Worm (Caenorhabditis elegans) whole organism, L4 larva: ENCODE measurements around the gene ZK809.1.

ENCODE experiments used
- D1046.2 ChIP-seq: fragments of 200-800 bp; sonication (Bioruptor generic); IDR thresholded peaks from 2 replicates; pipeline ENCODE4 v1.3.6; 2022; ENCODE audit warnings: missing genetic modification characterization, missing compliant biosample characterization
- F49E8.2 ChIP-seq: sonication (generic microtip); optimal IDR thresholded peaks from 2 replicates; lab custom pipeline; 2016; ENCODE audit warnings: missing compliant biosample characterization, mild to moderate bottlenecking, missing genetic modification characterization, borderline replicate concordance
- Y105C5A.15 ChIP-seq: fragments of 200-800 bp; sonication (Bioruptor generic); IDR thresholded peaks from 2 replicates; pipeline ENCODE4 v1.3.6; 2022; ENCODE audit warnings: missing genetic modification characterization, missing compliant biosample characterization
- Y48G9A.11 ChIP-seq: fragments of 200-800 bp; sonication (Bioruptor generic); IDR thresholded peaks from 2 replicates; pipeline ENCODE4 v1.3.6; 2022; ENCODE audit warnings: missing genetic modification reagents, missing genetic modification characterization, missing compliant biosample characterization
- ama-1 ChIP-seq: fragments of 150-350 bp; optimal IDR thresholded peaks from 2 replicates; lab custom pipeline; 2014; ENCODE audit warnings: inconsistent platforms, mixed read lengths
- ceh-20 ChIP-seq: fragments of 200-800 bp; sonication (Bioruptor generic); IDR thresholded peaks from 2 replicates; pipeline ENCODE4 v1.3.6; 2022; ENCODE audit warnings: missing genetic modification reagents, missing genetic modification characterization, missing compliant biosample characterization
- ceh-82 ChIP-seq: sonication (generic microtip); optimal IDR thresholded peaks from 2 replicates; lab custom pipeline; 2017; ENCODE audit warnings: missing biosample characterization, missing genetic modification characterization
- ces-1 ChIP-seq: fragments of 150-350 bp; sonication (generic microtip); optimal IDR thresholded peaks from 4 replicates; lab custom pipeline; 2014; ENCODE audit warnings: missing biosample characterization, missing genetic modification reagents, missing genetic modification characterization
- cey-2 ChIP-seq: sonication (generic microtip); optimal IDR thresholded peaks from 3 replicates; lab custom pipeline; 2017; ENCODE audit warnings: missing genetic modification characterization, mild to moderate bottlenecking, missing compliant biosample characterization, antibody characterized with exemption, borderline replicate concordance; ENCODE audit not compliant: insufficient read depth
- ctbp-1 ChIP-seq: fragments of 200-800 bp; sonication (Bioruptor generic); IDR thresholded peaks from 2 replicates; pipeline ENCODE4 v1.3.6; 2022; ENCODE audit warnings: missing genetic modification reagents, missing genetic modification characterization, missing compliant biosample characterization
- daf-16 ChIP-seq, 3 experiments: sonication (generic microtip); optimal IDR thresholded peaks; 2 replicates each; lab custom pipeline; 2016 to 2017; ENCODE audit warnings: missing genetic modification characterization in 3 of 3, missing genetic modification reagents in 3 of 3, mild to moderate bottlenecking in 2 of 3, missing compliant biosample characterization in 2 of 3, missing biosample characterization in 1 of 3, moderate library complexity in 1 of 3
- daf-19 ChIP-seq: fragments of 200-800 bp; sonication (Bioruptor generic); conservative IDR thresholded peaks from 2 replicates; pipeline ENCODE4 v1.3.6; 2022; ENCODE audit warnings: missing genetic modification characterization, missing compliant biosample characterization
- dmd-6 ChIP-seq: fragments of 200-800 bp; sonication (Bioruptor generic); IDR thresholded peaks from 2 replicates; pipeline ENCODE4 v1.3.6; 2022; ENCODE audit warnings: missing genetic modification reagents, missing genetic modification characterization, missing compliant biosample characterization
- dmd-8 ChIP-seq: fragments of 200-800 bp; sonication (Bioruptor generic); IDR thresholded peaks from 2 replicates; pipeline ENCODE4 v1.3.6; 2022; ENCODE audit warnings: missing genetic modification characterization, missing compliant biosample characterization
- dpl-1 ChIP-seq: fragments of 150-350 bp; optimal IDR thresholded peaks from 2 replicates; lab custom pipeline; 2014; ENCODE audit warnings: missing biosample characterization, missing genetic modification reagents, missing genetic modification characterization
- dve-1 ChIP-seq: sonication (generic microtip); optimal IDR thresholded peaks from 2 replicates; lab custom pipeline; 2017; ENCODE audit warnings: antibody characterized with exemption, mild to moderate bottlenecking, missing genetic modification characterization, missing compliant biosample characterization; ENCODE audit not compliant: insufficient read depth
- egl-43 ChIP-seq: fragments of 200-800 bp; sonication (Bioruptor generic); IDR thresholded peaks from 2 replicates; pipeline ENCODE4 v1.3.6; 2022; ENCODE audit warnings: missing genetic modification reagents, missing genetic modification characterization, missing compliant biosample characterization
- hlh-11 ChIP-seq: fragments of 200-800 bp; sonication (Bioruptor generic); optimal IDR thresholded peaks from 2 replicates; lab custom pipeline; 2018; ENCODE audit warnings: mild to moderate bottlenecking, missing genetic modification characterization, missing compliant biosample characterization
- hlh-30 ChIP-seq: sonication (generic microtip); optimal IDR thresholded peaks from 2 replicates; lab custom pipeline; 2017; ENCODE audit warnings: antibody characterized with exemption, mild to moderate bottlenecking, missing genetic modification characterization, missing compliant biosample characterization; ENCODE audit not compliant: insufficient read depth
- hmg-1.1 ChIP-seq: fragments of 200-800 bp; sonication (Bioruptor generic); IDR thresholded peaks from 2 replicates; pipeline ENCODE4 v1.3.6; 2022; ENCODE audit warnings: missing genetic modification reagents, missing genetic modification characterization, missing compliant biosample characterization
- lin-13 ChIP-seq: fragments of 150-350 bp; optimal IDR thresholded peaks from 2 replicates; lab custom pipeline; 2014; ENCODE audit warnings: missing biosample characterization, missing genetic modification reagents, missing genetic modification characterization
- lin-15B ChIP-seq: fragments of 150-350 bp; sonication (generic microtip); optimal IDR thresholded peaks from 3 replicates; lab custom pipeline; 2014; ENCODE audit warnings: missing biosample characterization, missing genetic modification characterization
- lin-38 ChIP-seq: fragments of 200-800 bp; sonication (Bioruptor generic); IDR thresholded peaks from 2 replicates; pipeline ENCODE4 v1.3.6; 2022; ENCODE audit warnings: missing genetic modification reagents, missing genetic modification characterization, missing compliant biosample characterization
- lir-3 ChIP-seq: sonication (generic microtip); optimal IDR thresholded peaks from 2 replicates; lab custom pipeline; 2016; ENCODE audit warnings: mild to moderate bottlenecking, missing genetic modification characterization, missing compliant biosample characterization
- madf-5 ChIP-seq, 2 experiments: fragments of 200-800 bp; sonication (Bioruptor generic); IDR thresholded peaks; 2 replicates each; pipeline ENCODE4 v1.3.6; 2022; ENCODE audit warnings: missing compliant biosample characterization in 2 of 2, missing genetic modification characterization in 2 of 2
- mep-1 ChIP-seq: fragments of 150-350 bp; sonication (generic microtip); optimal IDR thresholded peaks from 3 replicates; lab custom pipeline; 2014; ENCODE audit warnings: missing biosample characterization, missing genetic modification characterization
- mes-2 ChIP-seq: sonication (generic microtip); optimal IDR thresholded peaks from 2 replicates; lab custom pipeline; 2016; ENCODE audit warnings: missing genotype, mild to moderate bottlenecking, missing genetic modification characterization, missing compliant biosample characterization; ENCODE audit not compliant: poor library complexity, severe bottlenecking
- mxl-2 ChIP-seq: fragments of 200-800 bp; sonication (Bioruptor generic); conservative IDR thresholded peaks from 2 replicates; pipeline ENCODE4 v1.3.6; 2022; ENCODE audit warnings: missing genetic modification reagents, missing genetic modification characterization, missing compliant biosample characterization
- mxl-3 ChIP-seq: fragments of 200-800 bp; sonication (Bioruptor generic); optimal IDR thresholded peaks from 2 replicates; lab custom pipeline; 2018; ENCODE audit warnings: mild to moderate bottlenecking, missing genetic modification characterization, missing compliant biosample characterization
- nhr-102 ChIP-seq: sonication (generic microtip); optimal IDR thresholded peaks from 2 replicates; lab custom pipeline; 2016; ENCODE audit warnings: mild to moderate bottlenecking, missing genetic modification characterization, moderate library complexity, missing compliant biosample characterization
- nhr-28 ChIP-seq: fragments of 150-350 bp; optimal IDR thresholded peaks from 2 replicates; lab custom pipeline; 2014; ENCODE audit warnings: missing biosample characterization, missing genetic modification characterization
- nhr-42 ChIP-seq: fragments of 200-800 bp; sonication (Bioruptor generic); IDR thresholded peaks from 2 replicates; pipeline ENCODE4 v1.3.6; 2022; ENCODE audit warnings: missing genetic modification characterization, missing compliant biosample characterization
- nhr-48 ChIP-seq: sonication (generic microtip); optimal IDR thresholded peaks from 2 replicates; lab custom pipeline; 2016; ENCODE audit warnings: mild to moderate bottlenecking, missing genetic modification characterization, missing compliant biosample characterization
- php-3 ChIP-seq: fragments of 200-800 bp; sonication (Bioruptor generic); IDR thresholded peaks from 2 replicates; pipeline ENCODE4 v1.3.6; 2022; ENCODE audit warnings: missing genetic modification reagents, missing genetic modification characterization, missing compliant biosample characterization
- pqm-1 ChIP-seq: sonication (generic microtip); optimal IDR thresholded peaks from 2 replicates; lab custom pipeline; 2017; ENCODE audit warnings: missing biosample characterization, missing genetic modification characterization
- rbr-2 ChIP-seq: sonication (generic microtip); optimal IDR thresholded peaks from 2 replicates; lab custom pipeline; 2016; ENCODE audit warnings: missing genotype, missing genetic modification characterization, missing compliant biosample characterization
- sdz-12 ChIP-seq: fragments of 200-800 bp; sonication (Bioruptor generic); optimal IDR thresholded peaks from 2 replicates; lab custom pipeline; 2018; ENCODE audit warnings: mild to moderate bottlenecking, missing genetic modification characterization, missing compliant biosample characterization
- set-16 ChIP-seq: fragments of 200-800 bp; sonication (Bioruptor generic); IDR thresholded peaks from 2 replicates; pipeline ENCODE4 v1.3.6; 2022; ENCODE audit warnings: missing genetic modification reagents, missing genetic modification characterization, missing compliant biosample characterization
- snpc-1.2 ChIP-seq: fragments of 200-800 bp; sonication (Bioruptor generic); IDR thresholded peaks from 2 replicates; pipeline ENCODE4 v1.3.6; 2022; ENCODE audit warnings: missing genetic modification reagents, missing genetic modification characterization, missing compliant biosample characterization
- snpc-4 ChIP-seq: fragments of 150-350 bp; optimal IDR thresholded peaks from 2 replicates; lab custom pipeline; 2014; ENCODE audit warnings: missing biosample characterization, missing genetic modification characterization
- tag-97 ChIP-seq: fragments of 200-800 bp; sonication (Bioruptor generic); IDR thresholded peaks from 2 replicates; pipeline ENCODE4 v1.3.6; 2022; ENCODE audit warnings: missing genetic modification characterization, missing compliant biosample characterization
- unc-39 ChIP-seq: sonication (generic microtip); optimal IDR thresholded peaks from 2 replicates; lab custom pipeline; 2017; ENCODE audit warnings: missing biosample characterization, missing genetic modification characterization
- zfp-3 ChIP-seq: fragments of 200-800 bp; sonication (Bioruptor generic); conservative IDR thresholded peaks from 2 replicates; pipeline ENCODE4 v1.3.6; 2022; ENCODE audit warnings: missing genetic modification reagents, missing genetic modification characterization, missing compliant biosample characterization
- zip-11 ChIP-seq: fragments of 200-800 bp; sonication (Bioruptor generic); IDR thresholded peaks from 2 replicates; pipeline ENCODE4 v1.3.6; 2022; ENCODE audit warnings: missing genetic modification characterization, missing compliant biosample characterization
- ztf-7 ChIP-seq: fragments of 150-350 bp; optimal IDR thresholded peaks from 2 replicates; lab custom pipeline; 2014; ENCODE audit warnings: missing biosample characterization, missing genetic modification characterization

Gene ZK809.1

ce11 chrIV:11593415-11594190 lies 48.3 kb upstream of the ZK809.1 start, which contains the start of gene F40F11.3 (continued):
- no peak for TF ChIP-seq F49E8.2 (tag; lab: Kevin White, UChicago)
- no peak for TF ChIP-seq ceh-82 (tag; lab: Kevin White, UChicago)
- peak; percentile 62 for TF ChIP-seq ztf-7 (tag; lab: Kevin White, UChicago)
- no peak for TF ChIP-seq Y105C5A.15
- no peak for TF ChIP-seq Y48G9A.11
- no peak for TF ChIP-seq unc-39 (tag; lab: Kevin White, UChicago)
- TF ChIP-seq dve-1 (tag; lab: Kevin White, UChicago), result peak; percentile 85
- no peak for TF ChIP-seq snpc-4 (tag; lab: Kevin White, UChicago)
- no peak for TF ChIP-seq mxl-2 (GFP tag; lab: Robert Waterston, UW)
- TF ChIP-seq nhr-48 (tag; lab: Kevin White, UChicago), result peak; percentile 65
- TF ChIP-seq snpc-1.2 (GFP tag; lab: Robert Waterston, UW), result peak; percentile 24
- TF ChIP-seq, all 104 proteins: peak for 57

- TF ChIP-seq zip-11 (GFP tag; lab: Robert Waterston, UW) (no peak), nhr-42 (GFP tag; lab: Robert Waterston, UW) (no peak), nhr-28 (tag; lab: Kevin White, UChicago) (peak; percentile 34), dpl-1 (GFP tag; lab: Kevin White, UChicago) (peak; percentile 5), mxl-2 (GFP tag; lab: Robert Waterston, UW) (no peak), Y105C5A.15 (0 out of 2 replicates have a peak, but pooled peaks have one; percentile 63), dmd-6 (GFP tag; lab: Robert Waterston, UW) (peak; percentile 39), rbr-2 (peak; percentile 50), lin-38 (GFP tag; lab: Robert Waterston, UW) (peak; percentile 7; the same call in 1 of the 2 replicates), nhr-48 (tag; lab: Kevin White, UChicago) (peak; percentile 65), egl-43 (GFP tag; lab: Robert Waterston, UW) (peak; percentile 74), madf-5 (GFP tag; IDR thresholded peaks at IDR 0.05; lab: Robert Waterston, UW) (no peak), pqm-1 (tag; lab: Kevin White, UChicago) (peak; percentile 11), ceh-20 (peak; percentile 13; the same call in 1 of the 2 replicates), php-3 (GFP tag; lab: Robert Waterston, UW) (no peak; the same call in 1 of the 2 replicates), ctbp-1 (peak; percentile 12; the same call in 1 of the 2 replicates), daf-19 (GFP tag; lab: Robert Waterston, UW) (0 out of 2 replicates have a peak, but pooled peaks have one; percentile 69), mxl-3 (GFP tag; lab: Kevin White, UChicago) (peak; percentile 92), dmd-8 (GFP tag; lab: Robert Waterston, UW) (no peak; the same call in 1 of the 2 replicates), hlh-11 (tag; lab: Kevin White, UChicago) (peak; percentile 81), tag-97 (GFP tag; lab: Robert Waterston, UW) (no peak), zfp-3 (0 out of 2 replicates have a peak, but pooled peaks have one; percentile 36), lin-15B (tag; lab: Kevin White, UChicago) (no peak), hmg-1.1 (GFP tag; lab: Robert Waterston, UW) (peak; percentile 67), nhr-102 (tag; lab: Kevin White, UChicago) (no peak), dve-1 (tag; lab: Kevin White, UChicago) (peak; percentile 8), lir-3 (tag; lab: Kevin White, UChicago) (peak; percentile 1), sdz-12 (peak; percentile 65), ama-1 (lab: Kevin White, UChicago) (peak; percentile 94), mep-1 (tag; lab: Kevin White, UChicago) (peak; percentile 50), D1046.2 (GFP tag; lab: Robert Waterston, UW) (0 out of 2 replicates have a peak, but pooled peaks have one; percentile 48), lin-13 (peak; percentile 20), cey-2 (tag; lab: Kevin White, UChicago) (no peak), daf-16 (GFP tag; optimal IDR thresholded peaks at IDR 0.05; lab: Kevin White, UChicago) (peak; percentile 1 to 18), daf-16 (tag; optimal IDR thresholded peaks at IDR 0.05; lab: Kevin White, UChicago) (peak; percentile 55), hlh-30 (tag; lab: Kevin White, UChicago) (peak; percentile 47), mes-2 (tag; lab: Kevin White, UChicago) (peak; percentile 47), ces-1 (GFP tag; lab: Kevin White, UChicago) (no peak), set-16 (GFP tag; lab: Robert Waterston, UW) (peak; percentile 79)
Observed at ce11 chrIV:11594191-11594673, 47.7 kb upstream of the ZK809.1 start, which contains the start of gene mig-38. mig-38 (plus strand) TSS chrIV:11594244.
